Worm (Caenorhabditis elegans) whole organism, L2 larva: ENCODE measurements around the gene Y43F8C.17.

Experiments
- snpc-4 ChIP-seq: fragments of 150-350 bp; optimal IDR thresholded peaks from 2 replicates; lab custom pipeline; 2014; ENCODE audit warnings: missing biosample characterization, missing genetic modification characterization
- unc-62 ChIP-seq: fragments of 150-350 bp; optimal IDR thresholded peaks from 2 replicates; lab custom pipeline; 2014; ENCODE audit warnings: missing biosample characterization, missing genetic modification reagents, missing genetic modification characterization

DNA sequence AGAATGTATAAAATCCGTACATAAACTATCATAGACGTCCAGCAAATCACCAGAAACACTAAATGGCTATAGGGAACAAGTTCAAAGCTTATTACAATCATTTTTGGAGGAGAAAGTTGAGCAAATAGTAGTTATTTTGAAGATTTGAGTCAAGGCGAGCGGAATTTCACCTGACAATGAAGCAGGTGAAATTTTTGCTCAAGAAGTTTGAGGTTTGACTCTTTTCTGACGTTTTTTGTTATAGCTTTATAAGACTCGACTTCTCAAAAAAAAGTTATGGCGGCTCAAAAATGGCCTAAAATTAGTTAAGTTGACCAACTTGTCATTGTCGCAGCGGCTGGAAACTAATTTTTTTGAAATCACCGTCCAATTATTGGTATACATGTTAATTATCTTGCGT, 7.1 kb upstream of the Y43F8C.17 start, which contains the start of gene srv-3:
- TF ChIP-seq unc-62 (no peak), snpc-4 (tag; lab: Kevin White, UChicago) (no peak)
